Fruit fly (Drosophila melanogaster) whole organism, embryonic: ENCODE measurements around the gene CG12728.

Source experiments
- B-H2 ChIP-seq: fragments of 200-800 bp; sonication (Bioruptor generic); optimal IDR thresholded peaks from 2 replicates; lab custom pipeline; 2018; ENCODE audit warnings: missing biosample characterization, mild to moderate bottlenecking, missing genetic modification characterization
- CG10462 ChIP-seq: fragments of 200-800 bp; sonication (Bioruptor generic); optimal IDR thresholded peaks from 2 replicates; lab custom pipeline; 2016; ENCODE audit warnings: missing biosample characterization, missing genetic modification characterization
- CG11504 ChIP-seq: fragments of 200-800 bp; sonication (Bioruptor generic); optimal IDR thresholded peaks from 3 replicates; lab custom pipeline; 2019; ENCODE audit warnings: missing biosample characterization, mild to moderate bottlenecking, missing genetic modification characterization, moderate library complexity
- CG11695 ChIP-seq: fragments of 200-800 bp; sonication (Bioruptor generic); IDR thresholded peaks from 3 replicates; pipeline ENCODE4 v1.3.6; 2022; ENCODE audit warnings: missing biosample characterization, missing genetic modification characterization
- CG12155 ChIP-seq: fragments of 200-800 bp; sonication (Bioruptor generic); optimal IDR thresholded peaks from 3 replicates; lab custom pipeline; 2016; ENCODE audit warnings: missing biosample characterization, missing genetic modification characterization
- CG12391 ChIP-seq: fragments of 200-800 bp; sonication (Bioruptor generic); optimal IDR thresholded peaks from 3 replicates; lab custom pipeline; 2018; ENCODE audit warnings: missing biosample characterization, mild to moderate bottlenecking, missing genetic modification characterization, moderate library complexity
- CG12659 ChIP-seq: fragments of 200-800 bp; sonication (Bioruptor generic); optimal IDR thresholded peaks from 3 replicates; lab custom pipeline; 2017; ENCODE audit warnings: mild to moderate bottlenecking, missing biosample characterization, missing genetic modification reagents, missing genetic modification characterization
- CG15269 ChIP-seq: fragments of 200-800 bp; sonication (Bioruptor generic); optimal IDR thresholded peaks from 2 replicates; lab custom pipeline; 2018; ENCODE audit warnings: missing biosample characterization, mild to moderate bottlenecking, missing genetic modification characterization, moderate library complexity
- CG15479 ChIP-seq: fragments of 200-800 bp; sonication (Bioruptor generic); optimal IDR thresholded peaks from 3 replicates; lab custom pipeline; 2019; ENCODE audit warnings: missing biosample characterization, mild to moderate bottlenecking, missing genetic modification characterization, moderate library complexity
- CG17361 ChIP-seq: fragments of 200-800 bp; sonication (Bioruptor generic); IDR thresholded peaks from 3 replicates; pipeline ENCODE4 v1.3.6; 2022; ENCODE audit warnings: missing biosample characterization, missing genetic modification characterization
- CG17568 ChIP-seq: fragments of 200-800 bp; sonication (Bioruptor generic); optimal IDR thresholded peaks from 2 replicates; lab custom pipeline; 2018; ENCODE audit warnings: missing biosample characterization, mild to moderate bottlenecking, missing genetic modification characterization, moderate library complexity
- CG17829 ChIP-seq: fragments of 200-800 bp; optimal IDR thresholded peaks from 2 replicates; lab custom pipeline; 2019; ENCODE audit warnings: missing biosample characterization, mild to moderate bottlenecking, missing genetic modification characterization, moderate library complexity
- CG17912 ChIP-seq: fragments of 200-800 bp; sonication (Bioruptor generic); optimal IDR thresholded peaks from 2 replicates; lab custom pipeline; 2018; ENCODE audit warnings: missing biosample characterization, mild to moderate bottlenecking, missing genetic modification characterization
- CG31224 ChIP-seq: fragments of 200-800 bp; sonication (Bioruptor generic); IDR thresholded peaks from 2 replicates; pipeline ENCODE4 v1.3.6; 2022; ENCODE audit warnings: missing biosample characterization, missing genetic modification characterization
- CG33557 ChIP-seq: fragments of 200-800 bp; sonication (Bioruptor generic); optimal IDR thresholded peaks from 2 replicates; lab custom pipeline; 2019; ENCODE audit warnings: missing biosample characterization, mild to moderate bottlenecking, missing genetic modification characterization, moderate library complexity
- CG5180 ChIP-seq: fragments of 200-800 bp; sonication (Bioruptor generic); optimal IDR thresholded peaks from 3 replicates; lab custom pipeline; 2017; ENCODE audit warnings: missing biosample characterization, missing genetic modification characterization, mild to moderate bottlenecking, moderate library complexity, missing genetic modification reagents
- CG8290 ChIP-seq, 3 experiments: fragments of 200-800 bp; sonication (Bioruptor generic); optimal IDR thresholded peaks; 2 replicates each; lab custom pipeline; 2016 to 2019; ENCODE audit warnings: missing biosample characterization in 3 of 3, missing genetic modification characterization in 3 of 3, mild to moderate bottlenecking in 2 of 3, moderate library complexity in 1 of 3
- CG8765 ChIP-seq: fragments of 200-800 bp; sonication (Bioruptor generic); IDR thresholded peaks from 2 replicates; pipeline ENCODE4 v1.3.6; 2022; ENCODE audit warnings: missing biosample characterization, missing genetic modification characterization
- Dfd ChIP-seq, 2 experiments: fragments of >200 bp; optimal IDR thresholded peaks; 2 replicates each; lab custom pipeline; 2017; ENCODE audit warnings: missing biosample characterization in 2 of 2, missing genetic modification characterization in 2 of 2
- Fer2 ChIP-seq: fragments of 200-800 bp; sonication (Bioruptor generic); optimal IDR thresholded peaks from 2 replicates; lab custom pipeline; 2018; ENCODE audit warnings: missing biosample characterization, mild to moderate bottlenecking, missing genetic modification characterization, moderate library complexity
- HmgD ChIP-seq: fragments of 200-800 bp; sonication (Bioruptor generic); optimal IDR thresholded peaks from 3 replicates; lab custom pipeline; 2016; ENCODE audit warnings: missing biosample characterization, missing genetic modification characterization
- Hsf ChIP-seq: fragments of 200-800 bp; sonication (Bioruptor generic); optimal IDR thresholded peaks from 3 replicates; lab custom pipeline; 2016; ENCODE audit warnings: missing biosample characterization, missing genetic modification characterization
- Jarid2 ChIP-seq: fragments of 200-800 bp; sonication (Bioruptor generic); optimal IDR thresholded peaks from 3 replicates; lab custom pipeline; 2017; ENCODE audit warnings: mild to moderate bottlenecking, missing biosample characterization, missing genetic modification reagents, missing genetic modification characterization
- Lhr ChIP-seq: fragments of 200-800 bp; sonication (Bioruptor generic); optimal IDR thresholded peaks from 3 replicates; lab custom pipeline; 2017; ENCODE audit warnings: mild to moderate bottlenecking, missing biosample characterization, missing genetic modification reagents, missing genetic modification characterization
- Lim3 ChIP-seq: fragments of 200-800 bp; sonication (Bioruptor generic); IDR thresholded peaks from 2 replicates; pipeline ENCODE4 v1.3.6; 2022; ENCODE audit warnings: missing biosample characterization, missing genetic modification characterization
- Mad ChIP-seq: fragments of 200-800 bp; sonication (Bioruptor generic); optimal IDR thresholded peaks from 2 replicates; lab custom pipeline; 2016; ENCODE audit warnings: missing biosample characterization, missing genetic modification characterization
- Neu2 ChIP-seq: fragments of 200-800 bp; sonication (Bioruptor generic); optimal IDR thresholded peaks from 3 replicates; lab custom pipeline; 2016; ENCODE audit warnings: missing biosample characterization, missing genetic modification characterization, borderline replicate concordance
- Nf-YC ChIP-seq: fragments of 200-800 bp; optimal IDR thresholded peaks from 3 replicates; lab custom pipeline; 2019; ENCODE audit warnings: missing biosample characterization, mild to moderate bottlenecking, missing genetic modification characterization, moderate library complexity
- Oaz ChIP-seq: fragments of 200-800 bp; sonication (Bioruptor generic); IDR thresholded peaks from 2 replicates; pipeline ENCODE4 v1.3.6; 2022; ENCODE audit warnings: missing biosample characterization, missing genetic modification characterization
- Oli ChIP-seq: fragments of 200-800 bp; sonication (Bioruptor generic); optimal IDR thresholded peaks from 2 replicates; lab custom pipeline; 2018; ENCODE audit warnings: missing biosample characterization, mild to moderate bottlenecking, missing genetic modification characterization, moderate library complexity
- Side ChIP-seq: fragments of 200-800 bp; sonication (Bioruptor generic); optimal IDR thresholded peaks from 2 replicates; lab custom pipeline; 2016; ENCODE audit warnings: missing biosample characterization, missing genetic modification characterization
- Sin3A ChIP-seq: fragments of >200 bp; optimal IDR thresholded peaks from 2 replicates; lab custom pipeline; 2018
- Sry-δ ChIP-seq: fragments of 200-800 bp; sonication (Bioruptor generic); optimal IDR thresholded peaks from 2 replicates; lab custom pipeline; 2016; ENCODE audit warnings: missing biosample characterization, missing genetic modification characterization
- TFAM ChIP-seq: fragments of 200-800 bp; sonication (Bioruptor generic); optimal IDR thresholded peaks from 2 replicates; lab custom pipeline; 2017; ENCODE audit warnings: missing biosample characterization, missing genetic modification characterization, inconsistent platforms
- az2 ChIP-seq: fragments of 200-800 bp; sonication (Bioruptor generic); optimal IDR thresholded peaks from 3 replicates; lab custom pipeline; 2016; ENCODE audit warnings: missing biosample characterization, missing genetic modification characterization
- br ChIP-seq: fragments of >200 bp; optimal IDR thresholded peaks from 2 replicates; lab custom pipeline; 2017
- da ChIP-seq: fragments of 200-800 bp; sonication (Bioruptor generic); optimal IDR thresholded peaks from 2 replicates; lab custom pipeline; 2016; ENCODE audit warnings: missing biosample characterization, missing genetic modification characterization
- danr ChIP-seq: fragments of 200-800 bp; sonication (Bioruptor generic); IDR thresholded peaks from 2 replicates; pipeline ENCODE4 v1.3.6; 2022; ENCODE audit warnings: missing biosample characterization, missing genetic modification characterization
- fd96Cb ChIP-seq: fragments of 200-800 bp; sonication (Bioruptor generic); optimal IDR thresholded peaks from 2 replicates; lab custom pipeline; 2018; ENCODE audit warnings: missing biosample characterization, mild to moderate bottlenecking, missing genetic modification characterization, moderate library complexity
- gcm ChIP-seq: fragments of 200-800 bp; sonication (Bioruptor generic); optimal IDR thresholded peaks from 2 replicates; lab custom pipeline; 2019; ENCODE audit warnings: missing biosample characterization, mild to moderate bottlenecking, missing genetic modification characterization, moderate library complexity
- grau ChIP-seq: fragments of 200-800 bp; optimal IDR thresholded peaks from 3 replicates; lab custom pipeline; 2019; ENCODE audit warnings: missing biosample characterization, mild to moderate bottlenecking, missing genetic modification characterization, moderate library complexity
- grn ChIP-seq: fragments of 200-800 bp; sonication (Bioruptor generic); optimal IDR thresholded peaks from 3 replicates; lab custom pipeline; 2017; ENCODE audit warnings: missing biosample characterization, missing genetic modification characterization
- knrl ChIP-seq: fragments of 200-800 bp; sonication (Bioruptor generic); IDR thresholded peaks from 3 replicates; pipeline ENCODE4 v1.3.6; 2022; ENCODE audit warnings: missing biosample characterization, missing genetic modification characterization; ENCODE audit not compliant: partially characterized antibody
- nerfin-1 ChIP-seq: fragments of 200-800 bp; sonication (Bioruptor generic); optimal IDR thresholded peaks from 3 replicates; lab custom pipeline; 2019; ENCODE audit warnings: missing biosample characterization, mild to moderate bottlenecking, missing genetic modification characterization, moderate library complexity
- onecut ChIP-seq: fragments of 200-800 bp; sonication (Bioruptor generic); IDR thresholded peaks from 2 replicates; pipeline ENCODE4 v1.3.6; 2022; ENCODE audit warnings: missing biosample characterization, missing genetic modification characterization

CG12728 gene

dm6 chrX:5923124-5923523, 19.3 kb upstream of the CG12728 start (continued):
- peak; percentile 28 for TF ChIP-seq Hsf (GFP tag; lab: Kevin White, UChicago)
- TF ChIP-seq Lim3 = no peak
- peak; percentile 43 for TF ChIP-seq CG11504
- TF ChIP-seq br (lab: Kevin White, UChicago) = no peak
- no peak for TF ChIP-seq CG8290 (GFP tag; optimal IDR thresholded peaks at IDR 0.05; lab: Kevin White, UChicago)
- TF ChIP-seq CG8290 (tag; optimal IDR thresholded peaks at IDR 0.05; lab: Kevin White, UChicago) = peak in 1 of 2 experiments; percentile 29
- no peak for TF ChIP-seq CG8765 (GFP tag; lab: Robert Waterston, UW)
- 0 out of 3 replicates have a peak, but pooled peaks have one; percentile 15 for TF ChIP-seq CG11695 (GFP tag; lab: Robert Waterston, UW)
- no peak for TF ChIP-seq grn (GFP tag; lab: Kevin White, UChicago)
- TF ChIP-seq Side (GFP tag; lab: Kevin White, UChicago) = no peak
- TF ChIP-seq Sry-δ (GFP tag; lab: Kevin White, UChicago) = no peak
- 0 out of 3 replicates have a peak, but pooled peaks have one; percentile 13 for TF ChIP-seq CG17361 (GFP tag; lab: Robert Waterston, UW)
- TF ChIP-seq CG10462 = no peak
- TF ChIP-seq gcm (GFP tag; lab: Kevin White, UChicago) = no peak
- TF ChIP-seq Oli (tag; lab: Kevin White, UChicago) = peak; percentile 24
- no peak for TF ChIP-seq danr
- TF ChIP-seq grau (tag; lab: Kevin White, UChicago) = peak; percentile 9
- peak; percentile 2 for TF ChIP-seq CG12391 (tag; lab: Kevin White, UChicago)
- TF ChIP-seq B-H2 (GFP tag; lab: Kevin White, UChicago) = no peak
- TF ChIP-seq Dfd (GFP tag; optimal IDR thresholded peaks at IDR 0.05; lab: Kevin White, UChicago) = no peak
- no peak for TF ChIP-seq CG15479
- no peak for TF ChIP-seq CG12155 (GFP tag; lab: Kevin White, UChicago)
- TF ChIP-seq knrl (GFP tag; lab: Robert Waterston, UW) = no peak
- no peak for TF ChIP-seq Jarid2 (GFP tag; lab: Kevin White, UChicago)
- no peak for TF ChIP-seq onecut (GFP tag; lab: Robert Waterston, UW)
- TF ChIP-seq da (GFP tag; lab: Kevin White, UChicago) = no peak
- TF ChIP-seq Nf-YC = no peak
- TF ChIP-seq CG17568 (GFP tag; lab: Kevin White, UChicago) = no peak
- TF ChIP-seq TFAM (GFP tag; lab: Kevin White, UChicago) = no peak
- TF ChIP-seq Oaz (GFP tag; lab: Robert Waterston, UW) = no peak
- no peak for TF ChIP-seq CG33557 (GFP tag; lab: Kevin White, UChicago)
- TF ChIP-seq Mad (GFP tag; lab: Kevin White, UChicago) = no peak
- no peak for TF ChIP-seq CG17829 (tag; lab: Kevin White, UChicago)
- TF ChIP-seq CG5180 (GFP tag; lab: Kevin White, UChicago) = no peak
- no peak for TF ChIP-seq nerfin-1 (tag; lab: Kevin White, UChicago)
- no peak for TF ChIP-seq CG31224 (GFP tag; lab: Robert Waterston, UW)
- no peak for TF ChIP-seq CG12659 (GFP tag; lab: Kevin White, UChicago)
- no peak for TF ChIP-seq CG15269
- no peak for TF ChIP-seq Fer2
- no peak for TF ChIP-seq az2 (GFP tag; lab: Kevin White, UChicago)
- TF ChIP-seq fd96Cb (tag; lab: Kevin White, UChicago) = no peak
- no peak for TF ChIP-seq Lhr (GFP tag; lab: Kevin White, UChicago)
- no peak for TF ChIP-seq CG17912 (GFP tag; lab: Kevin White, UChicago)
- TF ChIP-seq Sin3A (lab: Kevin White, UChicago) = no peak
- TF ChIP-seq HmgD (GFP tag; lab: Kevin White, UChicago) = no peak
- no peak for TF ChIP-seq Neu2
